Fruit fly (Drosophila melanogaster) whole organism, embryonic: ENCODE results near the gene ida.

Source experiments
- Adf1 ChIP-seq: fragments of 200-800 bp; sonication (Bioruptor generic); IDR thresholded peaks from 2 replicates; pipeline ENCODE4 v1.3.6; 2022; ENCODE audit warnings: missing biosample characterization, missing genetic modification characterization
- Atf6 ChIP-seq: fragments of 200-800 bp; sonication (Bioruptor generic); IDR thresholded peaks from 2 replicates; pipeline ENCODE4 v1.3.6; 2022; ENCODE audit warnings: missing biosample characterization, missing genetic modification characterization
- B-H1 ChIP-seq: fragments of 200-800 bp; sonication (Bioruptor generic); IDR thresholded peaks from 3 replicates; pipeline ENCODE4 v1.3.6; 2022; ENCODE audit warnings: missing biosample characterization, missing genetic modification characterization
- CG10147 ChIP-seq: fragments of 200-800 bp; sonication (Bioruptor generic); optimal IDR thresholded peaks from 2 replicates; lab custom pipeline; 2019; ENCODE audit warnings: missing biosample characterization, mild to moderate bottlenecking, missing genetic modification characterization, moderate library complexity
- CG10209 ChIP-seq: fragments of 200-800 bp; sonication (Bioruptor generic); optimal IDR thresholded peaks from 3 replicates; lab custom pipeline; 2017; ENCODE audit warnings: missing biosample characterization, mild to moderate bottlenecking, missing genetic modification characterization, missing genetic modification reagents
- CG10274 ChIP-seq: fragments of 200-800 bp; sonication (Bioruptor generic); optimal IDR thresholded peaks from 3 replicates; lab custom pipeline; 2017; ENCODE audit warnings: missing biosample characterization, mild to moderate bottlenecking, missing genetic modification characterization
- CG10366 ChIP-seq: fragments of 200-800 bp; sonication (Bioruptor generic); IDR thresholded peaks from 2 replicates; pipeline ENCODE4 v1.3.6; 2022; ENCODE audit warnings: missing biosample characterization, missing genetic modification characterization
- CG11456 ChIP-seq: fragments of 200-800 bp; sonication (Bioruptor generic); IDR thresholded peaks from 3 replicates; pipeline ENCODE4 v1.3.6; 2022; ENCODE audit warnings: missing biosample characterization, missing genetic modification characterization
- CG11504 ChIP-seq: fragments of 200-800 bp; sonication (Bioruptor generic); optimal IDR thresholded peaks from 3 replicates; lab custom pipeline; 2019; ENCODE audit warnings: missing biosample characterization, mild to moderate bottlenecking, missing genetic modification characterization, moderate library complexity
- CG12219 ChIP-seq: fragments of 200-800 bp; sonication (Bioruptor generic); optimal IDR thresholded peaks from 3 replicates; lab custom pipeline; 2018; ENCODE audit warnings: missing biosample characterization, mild to moderate bottlenecking, missing genetic modification characterization
- CG1233 ChIP-seq: fragments of 200-800 bp; sonication (Bioruptor generic); optimal IDR thresholded peaks from 4 replicates; lab custom pipeline; 2018; ENCODE audit warnings: missing biosample characterization, mild to moderate bottlenecking, missing genetic modification characterization
- CG12659 ChIP-seq: fragments of 200-800 bp; sonication (Bioruptor generic); optimal IDR thresholded peaks from 3 replicates; lab custom pipeline; 2017; ENCODE audit warnings: mild to moderate bottlenecking, missing biosample characterization, missing genetic modification reagents, missing genetic modification characterization
- CG13287 ChIP-seq: fragments of 200-800 bp; sonication (Bioruptor generic); IDR thresholded peaks from 2 replicates; pipeline ENCODE4 v1.3.6; 2022; ENCODE audit warnings: missing biosample characterization, missing genetic modification characterization; ENCODE audit not compliant: partially characterized antibody
- CG13894 ChIP-seq: fragments of 200-800 bp; sonication (Bioruptor generic); optimal IDR thresholded peaks from 3 replicates; lab custom pipeline; 2018; ENCODE audit warnings: missing biosample characterization, mild to moderate bottlenecking, missing genetic modification characterization, moderate library complexity
- CG1602 ChIP-seq: fragments of 200-800 bp; sonication (Bioruptor generic); optimal IDR thresholded peaks from 3 replicates; lab custom pipeline; 2016; ENCODE audit warnings: missing biosample characterization, missing genetic modification characterization
- CG16863 ChIP-seq: fragments of 200-800 bp; sonication (Bioruptor generic); optimal IDR thresholded peaks from 3 replicates; lab custom pipeline; 2016; ENCODE audit warnings: missing biosample characterization, missing genetic modification characterization
- CG17328 ChIP-seq: fragments of 200-800 bp; sonication (Bioruptor generic); IDR thresholded peaks from 2 replicates; pipeline ENCODE4 v1.3.6; 2022; ENCODE audit warnings: missing biosample characterization, missing genetic modification characterization
- CG18599 ChIP-seq: fragments of 200-800 bp; sonication (Bioruptor generic); optimal IDR thresholded peaks from 3 replicates; lab custom pipeline; 2017; ENCODE audit warnings: missing biosample characterization, missing genetic modification characterization, mild to moderate bottlenecking, moderate library complexity, missing genetic modification reagents
- CG2129 ChIP-seq: fragments of 200-800 bp; sonication (Bioruptor generic); IDR thresholded peaks from 2 replicates; pipeline ENCODE4 v1.3.6; 2022; ENCODE audit warnings: missing biosample characterization, missing genetic modification characterization; ENCODE audit not compliant: partially characterized antibody
- CG2712 ChIP-seq: fragments of 200-800 bp; optimal IDR thresholded peaks from 3 replicates; lab custom pipeline; 2019; ENCODE audit warnings: missing biosample characterization, mild to moderate bottlenecking, missing genetic modification characterization, moderate library complexity
- CG31224 ChIP-seq: fragments of 200-800 bp; sonication (Bioruptor generic); IDR thresholded peaks from 2 replicates; pipeline ENCODE4 v1.3.6; 2022; ENCODE audit warnings: missing biosample characterization, missing genetic modification characterization
- CG31441 ChIP-seq: fragments of 200-800 bp; sonication (Bioruptor generic); IDR thresholded peaks from 2 replicates; pipeline ENCODE4 v1.3.6; 2022; ENCODE audit warnings: missing biosample characterization, missing genetic modification characterization
- CG32767 ChIP-seq: fragments of 200-800 bp; sonication (Bioruptor generic); IDR thresholded peaks from 2 replicates; pipeline ENCODE4 v1.3.6; 2022; ENCODE audit warnings: missing biosample characterization, missing genetic modification characterization
- CG3838 ChIP-seq: fragments of 200-800 bp; sonication (Bioruptor generic); optimal IDR thresholded peaks from 3 replicates; lab custom pipeline; 2016; ENCODE audit warnings: missing biosample characterization, missing genetic modification characterization
- CG4424 ChIP-seq: fragments of 200-800 bp; sonication (Bioruptor generic); optimal IDR thresholded peaks from 3 replicates; lab custom pipeline; 2016; ENCODE audit warnings: missing biosample characterization, missing genetic modification characterization
- CG6813 ChIP-seq: fragments of 200-800 bp; sonication (Bioruptor generic); optimal IDR thresholded peaks from 2 replicates; lab custom pipeline; 2017; ENCODE audit warnings: missing biosample characterization, missing genetic modification characterization, mild to moderate bottlenecking, moderate library complexity, missing genetic modification reagents
- CG9727 ChIP-seq: fragments of 200-800 bp; sonication (Bioruptor generic); optimal IDR thresholded peaks from 3 replicates; lab custom pipeline; 2017; ENCODE audit warnings: missing biosample characterization, mild to moderate bottlenecking, missing genetic modification characterization
- Dref ChIP-seq: fragments of 200-800 bp; sonication (Bioruptor generic); IDR thresholded peaks from 2 replicates; pipeline ENCODE4 v1.3.6; 2022; ENCODE audit warnings: missing biosample characterization, missing genetic modification characterization
- E2f2 ChIP-seq: fragments of 200-800 bp; sonication (Bioruptor generic); IDR thresholded peaks from 2 replicates; pipeline ENCODE4 v1.3.6; 2022; ENCODE audit warnings: missing biosample characterization, missing genetic modification characterization
- Ets65A ChIP-seq: fragments of 200-800 bp; sonication (Bioruptor generic); peaks from one replicate; lab custom pipeline; 2016; ENCODE audit warnings: missing biosample characterization, missing genetic modification characterization
- Fer3 ChIP-seq: fragments of 200-800 bp; sonication (Bioruptor generic); optimal IDR thresholded peaks from 2 replicates; lab custom pipeline; 2018; ENCODE audit warnings: missing biosample characterization, mild to moderate bottlenecking, missing genetic modification characterization, moderate library complexity
- Hr39 ChIP-seq: fragments of >200 bp; optimal IDR thresholded peaks from 2 replicates; lab custom pipeline; 2017
- Taf1 ChIP-seq: fragments of 200-800 bp; sonication (Bioruptor generic); IDR thresholded peaks from 2 replicates; pipeline ENCODE4 v1.3.6; 2022; ENCODE audit warnings: missing biosample characterization, missing genetic modification characterization
- Xbp1 ChIP-seq: fragments of 200-800 bp; sonication (Bioruptor generic); optimal IDR thresholded peaks from 3 replicates; lab custom pipeline; 2016; ENCODE audit warnings: missing biosample characterization, mild to moderate bottlenecking, missing genetic modification characterization
- bab2 ChIP-seq: fragments of 200-800 bp; sonication (Bioruptor generic); optimal IDR thresholded peaks from 2 replicates; lab custom pipeline; 2016; ENCODE audit warnings: missing biosample characterization, missing genetic modification characterization
- bsh ChIP-seq, 2 experiments: fragments of 200-800 bp; sonication (Bioruptor generic); optimal IDR thresholded peaks; 2 replicates each; lab custom pipeline; 2017 to 2018; ENCODE audit warnings: mild to moderate bottlenecking in 2 of 2, missing biosample characterization in 2 of 2, missing genetic modification characterization in 2 of 2, moderate library complexity in 1 of 2
- dm ChIP-seq: fragments of 200-800 bp; sonication (Bioruptor generic); optimal IDR thresholded peaks from 3 replicates; lab custom pipeline; 2016; ENCODE audit warnings: missing biosample characterization, missing genetic modification characterization
- eve ChIP-seq, 2 experiments: fragments of >200 bp; optimal IDR thresholded peaks; 2 replicates each; lab custom pipeline; 2017; ENCODE audit warnings: missing biosample characterization in 2 of 2, missing genetic modification characterization in 2 of 2
- ewg ChIP-seq: fragments of 200-800 bp; sonication (Bioruptor generic); optimal IDR thresholded peaks from 3 replicates; lab custom pipeline; 2017; ENCODE audit warnings: mild to moderate bottlenecking, missing biosample characterization, missing genetic modification reagents, missing genetic modification characterization
- eyg ChIP-seq: fragments of 200-800 bp; sonication (Bioruptor generic); optimal IDR thresholded peaks from 3 replicates; lab custom pipeline; 2016; ENCODE audit warnings: missing biosample characterization, missing genetic modification characterization
- ham ChIP-seq: fragments of 200-800 bp; sonication (Bioruptor generic); IDR thresholded peaks from 2 replicates; pipeline ENCODE4 v1.3.6; 2022; ENCODE audit warnings: missing biosample characterization, missing genetic modification characterization
- hbn ChIP-seq: fragments of 200-800 bp; sonication (Bioruptor generic); IDR thresholded peaks from 2 replicates; pipeline ENCODE4 v1.3.6; 2022; ENCODE audit warnings: missing biosample characterization, missing genetic modification characterization; ENCODE audit not compliant: partially characterized antibody
- her ChIP-seq: fragments of 200-800 bp; sonication (Bioruptor generic); optimal IDR thresholded peaks from 2 replicates; lab custom pipeline; 2016; ENCODE audit warnings: missing biosample characterization, missing genetic modification characterization
- ind ChIP-seq: fragments of 200-800 bp; sonication (Bioruptor generic); optimal IDR thresholded peaks from 3 replicates; lab custom pipeline; 2016; ENCODE audit warnings: missing biosample characterization, missing genetic modification characterization
- jing ChIP-seq: fragments of 200-800 bp; sonication (Bioruptor generic); optimal IDR thresholded peaks from 2 replicates; lab custom pipeline; 2018; ENCODE audit warnings: missing biosample characterization, mild to moderate bottlenecking, missing genetic modification characterization
- klu ChIP-seq: fragments of 200-800 bp; sonication (Bioruptor generic); IDR thresholded peaks from 2 replicates; pipeline ENCODE4 v1.3.6; 2022; ENCODE audit warnings: missing biosample characterization, missing genetic modification characterization
- nerfin-2 ChIP-seq: fragments of 200-800 bp; sonication (Bioruptor generic); IDR thresholded peaks from 2 replicates; pipeline ENCODE4 v1.3.6; 2022; ENCODE audit warnings: missing biosample characterization, missing genetic modification characterization; ENCODE audit not compliant: partially characterized antibody
- pb ChIP-seq: fragments of 200-800 bp; sonication (Bioruptor generic); optimal IDR thresholded peaks from 3 replicates; lab custom pipeline; 2016; ENCODE audit warnings: missing biosample characterization, missing genetic modification characterization
- pnt ChIP-seq: fragments of 200-800 bp; sonication (Bioruptor generic); optimal IDR thresholded peaks from 3 replicates; lab custom pipeline; 2016; ENCODE audit warnings: missing biosample characterization, missing genetic modification characterization
- ssp ChIP-seq: fragments of 200-800 bp; sonication (Bioruptor generic); IDR thresholded peaks from 2 replicates; pipeline ENCODE4 v1.3.6; 2022; ENCODE audit warnings: missing biosample characterization, missing genetic modification characterization
- zen ChIP-seq: fragments of 200-800 bp; sonication (Bioruptor generic); optimal IDR thresholded peaks from 3 replicates; lab custom pipeline; 2018; ENCODE audit warnings: missing biosample characterization, mild to moderate bottlenecking, missing genetic modification characterization, moderate library complexity
- zfh1 ChIP-seq: fragments of 200-800 bp; sonication (Bioruptor generic); IDR thresholded peaks from 3 replicates; pipeline ENCODE4 v1.3.6; 2022; ENCODE audit warnings: missing biosample characterization, missing genetic modification characterization

ida gene

dm6 chr3L:3952468-3952867 is 47.3 kb downstream of the ida start, which contains the start of gene CG14984 (continued):
- TF ChIP-seq CG6813 (GFP tag; lab: Kevin White, UChicago) (peak; percentile 34), zen (tag; lab: Kevin White, UChicago) (no peak), Hr39 (lab: Kevin White, UChicago) (no peak), CG1602 (no peak), pb (GFP tag; lab: Kevin White, UChicago) (no peak), CG2712 (tag; lab: Kevin White, UChicago) (peak; percentile 26), bsh (GFP tag; optimal IDR thresholded peaks at IDR 0.05; lab: Kevin White, UChicago) (no peak), Dref (GFP tag; lab: Robert Waterston, UW) (no peak), CG4424 (peak; percentile 29), CG11456 (GFP tag; lab: Robert Waterston, UW) (peak; percentile 71; the same call in 2 of the 3 replicates), ham (GFP tag; lab: Robert Waterston, UW) (no peak), ind (GFP tag; lab: Kevin White, UChicago) (peak; percentile 60), dm (GFP tag; lab: Kevin White, UChicago) (no peak), CG31441 (GFP tag; lab: Robert Waterston, UW) (0 out of 2 replicates have a peak, but pooled peaks have one; percentile 12), CG12659 (GFP tag; lab: Kevin White, UChicago) (no peak), Atf6 (GFP tag; lab: Robert Waterston, UW) (peak; percentile 60), ewg (no peak), CG9727 (GFP tag; lab: Kevin White, UChicago) (peak; percentile 13), CG32767 (GFP tag; lab: Robert Waterston, UW) (no peak), Xbp1 (GFP tag; lab: Kevin White, UChicago) (peak; percentile 20), CG18599 (GFP tag; lab: Kevin White, UChicago) (peak; percentile 76), CG16863 (no peak), Ets65A (GFP tag; lab: Kevin White, UChicago) (peak; percentile 92), CG3838 (GFP tag; lab: Kevin White, UChicago) (no peak), CG10147 (peak; percentile 75), Fer3 (tag; lab: Kevin White, UChicago) (peak; percentile 63), Adf1 (GFP tag; lab: Robert Waterston, UW) (no peak), zfh1 (GFP tag; lab: Robert Waterston, UW) (no peak), ssp (no peak), CG12219 (GFP tag; lab: Kevin White, UChicago) (no peak), jing (GFP tag; lab: Kevin White, UChicago) (no peak), nerfin-2 (GFP tag; lab: Robert Waterston, UW) (no peak), klu (GFP tag; lab: Robert Waterston, UW) (peak; percentile 61), CG10366 (GFP tag; lab: Robert Waterston, UW) (0 out of 2 replicates have a peak, but pooled peaks have one; percentile 17), CG13894 (peak; percentile 3), Taf1 (GFP tag; lab: Robert Waterston, UW) (peak; percentile 45; the same call in 1 of the 2 replicates), eyg (GFP tag; lab: Kevin White, UChicago) (no peak), her (GFP tag; lab: Kevin White, UChicago) (no peak), eve (GFP tag; optimal IDR thresholded peaks at IDR 0.05; lab: Kevin White, UChicago) (no peak), bab2 (GFP tag; lab: Kevin White, UChicago) (peak; percentile 7), CG13287 (GFP tag; lab: Robert Waterston, UW) (no peak), E2f2 (GFP tag; lab: Robert Waterston, UW) (no peak; the same call in 1 of the 2 replicates), CG2129 (no peak), CG11504 (tag; lab: Kevin White, UChicago) (peak; percentile 57), hbn (GFP tag; lab: Robert Waterston, UW) (no peak), pnt (GFP tag; lab: Kevin White, UChicago) (peak; percentile 29), CG10209 (no peak), B-H1 (peak; percentile 27; the same call in 1 of the 3 replicates), CG10274 (peak; percentile 27), CG31224 (GFP tag; lab: Robert Waterston, UW) (peak; percentile 59), CG1233 (GFP tag; lab: Kevin White, UChicago) (peak; percentile 18), CG17328 (GFP tag; lab: Robert Waterston, UW) (no peak)
